Worm (Caenorhabditis elegans) whole organism, midembryonic: Measurements from ENCODE around the gene glb-19.
"Not testable (repeated sequence)": the region's sequence is repeated elsewhere in the genome, so short reads cannot be mapped to it uniquely, and the experiment has no call there.

Source experiments
- T22C8.4 ChIP-seq: fragments of 200-800 bp; sonication (Bioruptor generic); IDR thresholded peaks from 2 replicates; pipeline ENCODE4 v1.3.6; 2022; ENCODE audit warnings: missing genetic modification characterization, missing compliant biosample characterization
- cog-1 ChIP-seq: sonication (generic microtip); optimal IDR thresholded peaks from 2 replicates; lab custom pipeline; 2016; ENCODE audit warnings: missing genetic modification characterization, missing compliant biosample characterization
- flt-1 ChIP-seq: fragments of 200-800 bp; sonication (Bioruptor generic); IDR thresholded peaks from 2 replicates; pipeline ENCODE4 v1.3.6; 2022; ENCODE audit warnings: missing genetic modification characterization, missing compliant biosample characterization
- klf-2 ChIP-seq: fragments of 200-800 bp; sonication (Bioruptor generic); conservative IDR thresholded peaks from 2 replicates; pipeline ENCODE4 v1.3.6; 2022; ENCODE audit warnings: missing genetic modification reagents, missing genetic modification characterization, missing compliant biosample characterization
- med-1 ChIP-seq: sonication (generic microtip); optimal IDR thresholded peaks from 2 replicates; lab custom pipeline; 2017; ENCODE audit warnings: missing genetic modification characterization, mild to moderate bottlenecking, missing compliant biosample characterization, antibody characterized with exemption, missing genetic modification reagents; ENCODE audit not compliant: insufficient read depth
- ref-1 ChIP-seq: fragments of 200-800 bp; sonication (Bioruptor generic); conservative IDR thresholded peaks from 2 replicates; pipeline ENCODE4 v1.3.6; 2022; ENCODE audit warnings: missing genetic modification reagents, missing genetic modification characterization, missing compliant biosample characterization
- tab-1 ChIP-seq: fragments of 200-800 bp; sonication (Bioruptor generic); IDR thresholded peaks from 2 replicates; pipeline ENCODE4 v1.3.6; 2022; ENCODE audit warnings: missing genetic modification characterization, missing compliant biosample characterization
- ztf-23 ChIP-seq: fragments of 200-800 bp; sonication (Bioruptor generic); IDR thresholded peaks from 2 replicates; pipeline ENCODE4 v1.3.6; 2022; ENCODE audit warnings: missing genetic modification reagents, missing genetic modification characterization, missing compliant biosample characterization
- ztf-29 ChIP-seq: fragments of 200-800 bp; sonication (Bioruptor generic); IDR thresholded peaks from 2 replicates; pipeline ENCODE4 v1.3.6; 2022; ENCODE audit warnings: missing genetic modification reagents, missing genetic modification characterization, missing compliant biosample characterization

glb-19 gene

DNA sequence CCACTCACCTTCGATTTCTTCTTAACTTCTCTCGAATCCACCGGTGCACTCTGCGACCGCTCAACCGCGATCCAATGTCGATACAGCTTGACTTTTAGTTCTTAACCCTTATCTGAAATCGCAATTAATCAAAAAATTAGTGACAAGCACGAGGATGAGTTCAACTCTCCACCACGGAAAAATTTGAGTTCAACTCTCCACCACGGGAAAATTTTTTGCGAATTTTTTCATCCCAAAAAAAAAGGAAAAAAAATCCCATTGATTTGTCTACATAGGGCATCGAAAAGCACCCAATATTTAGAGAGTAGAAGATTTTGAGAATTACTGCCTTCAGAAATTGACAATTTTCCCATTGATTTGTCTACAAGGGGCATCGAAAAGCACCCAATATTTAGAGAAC, at the start of gene glb-19:
TSS of gene glb-19 (minus strand) at position 101 of the 400 bp plus-strand sequence.
- TF ChIP-seq tab-1 (GFP tag; lab: Robert Waterston, UW); ref-1; T22C8.4: not testable (repeated sequence)

DNA sequence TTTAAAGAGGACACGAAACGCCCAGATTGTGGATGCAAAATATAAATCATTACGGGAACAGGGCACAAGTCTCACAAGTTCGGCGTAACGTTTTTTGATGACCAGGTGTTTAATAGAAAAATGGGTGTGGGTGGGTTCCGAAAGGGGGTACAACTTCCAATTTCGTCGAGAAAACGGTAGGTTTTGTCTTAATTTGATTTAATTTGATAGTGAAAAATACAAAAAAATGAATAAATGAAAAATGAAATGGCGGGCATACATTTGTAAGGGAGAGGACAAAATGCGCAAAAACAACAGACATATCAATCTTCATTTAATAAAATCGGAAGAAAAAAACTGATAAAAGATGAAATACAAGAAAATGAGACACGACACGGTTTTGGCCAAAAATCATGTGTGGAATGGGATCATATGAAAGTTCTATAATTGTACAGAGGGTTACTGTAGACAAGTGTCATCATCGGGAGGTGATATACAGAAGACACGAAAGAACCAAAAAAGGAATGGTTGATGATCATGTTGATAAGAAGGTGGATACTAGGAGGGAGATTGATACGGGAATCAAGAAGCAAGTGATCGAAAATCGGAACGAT, 48.0 kb upstream of the glb-19 start:
- TF ChIP-seq ztf-29 (GFP tag; lab: Robert Waterston, UW) (no peak), tab-1 (GFP tag; lab: Robert Waterston, UW) (no peak), med-1 (GFP tag; lab: Kevin White, UChicago) (no peak), ztf-23 (GFP tag; lab: Robert Waterston, UW) (no peak), klf-2 (no peak), cog-1 (tag; lab: Kevin White, UChicago) (no peak), flt-1 (GFP tag; lab: Robert Waterston, UW) (no peak), T22C8.4 (no peak)

DNA sequence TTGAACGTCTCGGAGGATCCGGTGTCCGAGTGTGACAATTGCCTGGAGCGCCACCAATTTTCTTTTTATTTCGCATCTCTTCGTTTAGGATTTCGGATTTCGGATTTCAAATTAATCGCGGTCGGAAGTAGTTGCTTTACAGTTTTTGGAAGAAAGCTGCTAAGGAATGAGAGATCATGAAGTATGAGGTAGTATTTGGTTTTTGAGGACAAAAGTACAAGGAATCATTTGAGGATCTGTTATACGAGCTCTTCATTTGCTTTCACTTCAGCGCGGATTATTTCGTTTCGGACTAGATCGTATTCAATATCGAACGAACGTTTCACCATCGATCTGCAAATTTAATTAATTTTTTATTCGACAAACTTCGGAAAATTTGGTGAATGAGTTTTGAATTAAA, 45.7 kb upstream of the glb-19 start, which contains the start of gene R102.11:
TSS of gene R102.11 (minus strand) at position 101 of the 400 bp plus-strand sequence.
- TF ChIP-seq ref-1 (no peak), klf-2 (no peak), cog-1 (tag; lab: Kevin White, UChicago) (no peak), tab-1 (GFP tag; lab: Robert Waterston, UW) (no peak), ztf-23 (GFP tag; lab: Robert Waterston, UW) (no peak), med-1 (GFP tag; lab: Kevin White, UChicago) (no peak), ztf-29 (GFP tag; lab: Robert Waterston, UW) (no peak), flt-1 (GFP tag; lab: Robert Waterston, UW) (no peak), T22C8.4 (no peak)

DNA sequence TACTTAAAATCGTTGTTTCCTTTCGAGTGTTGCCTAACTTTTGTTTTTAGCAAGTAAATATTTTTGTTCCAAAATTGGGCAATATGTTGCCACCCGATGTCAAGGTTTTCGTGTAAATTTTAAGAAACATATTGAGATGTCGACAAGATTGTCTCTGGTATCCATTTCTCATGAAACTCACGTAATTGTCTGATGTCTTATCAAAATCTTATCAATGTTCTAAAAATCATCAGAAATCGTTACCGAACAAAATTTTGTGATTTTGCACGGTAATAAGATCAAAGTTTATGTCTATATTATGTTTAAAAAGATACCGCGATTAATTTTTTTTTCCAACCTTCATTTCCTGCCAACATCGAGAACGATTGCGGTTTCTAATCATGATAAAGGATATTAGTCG, 45.1 kb upstream of the glb-19 start:
- TF ChIP-seq ztf-29 (GFP tag; lab: Robert Waterston, UW) = no peak
- no peak for TF ChIP-seq T22C8.4
- TF ChIP-seq klf-2 = no peak
- no peak for TF ChIP-seq tab-1 (GFP tag; lab: Robert Waterston, UW)
- TF ChIP-seq ztf-23 (GFP tag; lab: Robert Waterston, UW) = no peak
- TF ChIP-seq cog-1 (tag; lab: Kevin White, UChicago) = no peak
- TF ChIP-seq med-1 (GFP tag; lab: Kevin White, UChicago) = no peak
- no peak for TF ChIP-seq ref-1
- TF ChIP-seq flt-1 (GFP tag; lab: Robert Waterston, UW) = no peak

DNA sequence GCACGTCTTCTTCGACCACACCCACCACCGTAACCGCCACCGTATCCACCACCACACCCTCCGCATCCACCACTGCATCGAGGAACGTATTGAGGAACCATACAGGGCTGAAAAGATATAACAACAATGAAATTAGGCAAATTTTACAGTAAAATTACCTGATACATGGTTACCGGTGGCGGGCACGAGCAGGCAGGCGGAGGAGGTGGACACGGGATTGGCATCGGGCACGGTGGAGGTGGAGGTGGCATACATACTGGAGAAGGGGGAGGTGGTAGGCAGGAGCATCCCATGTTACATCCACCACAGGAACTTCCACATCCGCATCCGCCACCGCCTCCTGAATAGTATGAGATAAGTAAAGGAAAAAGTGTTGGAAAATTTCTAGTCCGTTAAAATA, 44.5 kb upstream of the glb-19 start:
- TF ChIP-seq tab-1 (GFP tag; lab: Robert Waterston, UW) (0 out of 2 replicates have a peak, but pooled peaks have one; percentile 29), klf-2 (no peak)

DNA sequence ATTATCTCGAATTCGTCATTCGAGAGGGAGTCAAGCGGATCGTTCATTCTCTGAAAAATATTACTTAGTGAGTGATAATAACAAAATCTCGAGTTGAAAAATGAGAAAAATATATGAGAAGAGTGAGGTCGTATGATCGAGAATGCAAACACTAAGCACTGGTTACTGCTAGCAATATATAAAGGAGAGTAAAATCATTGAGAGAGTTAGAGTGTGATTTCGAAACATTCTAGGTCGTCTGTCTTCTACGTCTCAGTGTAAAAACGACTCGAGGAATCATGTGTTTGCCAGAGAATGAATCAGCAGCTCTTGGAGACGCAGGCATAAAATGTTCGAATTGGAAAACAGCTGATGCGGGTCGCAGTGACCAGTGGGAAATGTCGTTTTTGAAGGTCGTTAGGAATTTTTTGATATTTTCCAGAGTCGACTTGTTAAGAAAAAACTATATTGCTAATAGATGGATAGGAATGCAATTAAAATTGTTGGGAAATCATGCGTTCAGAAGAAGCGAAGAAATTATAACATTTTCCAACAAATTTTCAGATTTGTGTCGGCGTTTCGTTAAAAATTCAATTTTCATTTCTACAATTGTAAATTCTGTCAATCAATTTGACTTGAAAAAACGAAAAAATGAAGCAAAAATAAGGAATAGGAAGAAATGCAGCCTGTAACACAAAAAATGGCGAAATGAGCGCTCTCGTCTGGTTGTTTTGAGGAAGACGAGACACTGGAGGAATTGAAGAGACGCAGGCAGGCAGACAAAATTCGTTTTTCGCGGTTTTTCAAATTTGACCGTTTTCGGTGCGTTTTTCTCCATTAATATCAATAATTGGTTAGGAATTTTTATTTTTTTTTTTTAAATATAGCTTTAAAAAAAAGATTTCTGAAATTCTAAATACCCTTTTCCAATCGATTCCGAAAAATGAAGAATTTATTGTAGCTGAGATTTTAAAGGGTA, 43.4 kb upstream of the glb-19 start, which contains the start of gene allo-1:
TSS of gene allo-1 (minus strand) at position 51 of the 958 bp plus-strand sequence.
- no peak for TF ChIP-seq cog-1 (tag; lab: Kevin White, UChicago)
- no peak for TF ChIP-seq T22C8.4
- no peak for TF ChIP-seq ref-1
- TF ChIP-seq med-1 (GFP tag; lab: Kevin White, UChicago) = no peak
- no peak for TF ChIP-seq klf-2
- TF ChIP-seq ztf-23 (GFP tag; lab: Robert Waterston, UW) = no peak
- TF ChIP-seq ztf-29 (GFP tag; lab: Robert Waterston, UW) = no peak
- no peak for TF ChIP-seq flt-1 (GFP tag; lab: Robert Waterston, UW)
- no peak for TF ChIP-seq tab-1 (GFP tag; lab: Robert Waterston, UW)

DNA sequence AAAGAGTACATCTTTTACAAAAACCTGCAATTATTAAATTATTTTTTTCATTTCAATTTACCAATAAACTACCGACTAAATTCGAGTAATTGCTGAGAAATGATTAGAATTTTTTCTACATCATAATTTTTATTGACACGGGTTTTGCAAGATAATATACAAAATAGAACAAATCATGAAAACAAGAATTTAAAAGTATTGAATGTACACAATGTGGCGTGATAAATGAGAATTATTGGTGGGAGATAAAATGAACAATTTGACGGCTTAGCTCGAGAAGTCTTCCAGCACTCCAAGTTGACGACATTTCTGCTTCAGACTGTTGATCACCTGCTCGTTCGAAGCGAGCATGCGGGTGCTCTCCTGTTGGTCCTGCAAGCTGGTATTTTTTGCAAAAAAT, 41.3 kb upstream of the glb-19 start, which contains the start of gene R102.4:
TSS of gene R102.4 (minus strand) at position 101 of the 400 bp plus-strand sequence.
- TF ChIP-seq ztf-23 (GFP tag; lab: Robert Waterston, UW) = no peak
- no peak for TF ChIP-seq cog-1 (tag; lab: Kevin White, UChicago)
- no peak for TF ChIP-seq ztf-29 (GFP tag; lab: Robert Waterston, UW)
- TF ChIP-seq med-1 (GFP tag; lab: Kevin White, UChicago) = no peak
- TF ChIP-seq tab-1 (GFP tag; lab: Robert Waterston, UW) = no peak

DNA sequence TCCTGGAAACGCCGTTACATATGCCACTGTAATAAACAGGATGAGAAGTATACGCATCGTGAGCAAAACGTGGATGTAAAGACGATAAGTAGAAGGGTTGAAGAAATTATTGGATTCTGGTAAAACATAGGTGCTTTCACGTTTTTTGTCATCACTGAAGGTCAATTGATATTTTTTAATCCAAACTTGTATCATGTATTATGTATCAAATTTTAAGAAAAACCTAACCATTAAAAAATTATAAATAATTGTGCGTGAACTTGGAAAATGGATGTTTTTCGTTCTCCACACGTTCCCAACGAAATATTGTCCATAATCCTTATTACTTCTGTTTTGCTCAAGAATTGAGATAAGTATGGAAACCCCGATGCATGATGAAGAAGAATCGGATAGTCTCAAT, 36.2 kb upstream of the glb-19 start, which contains the start of gene R102.8:
TSS of gene R102.8 (minus strand) at position 101 of the 400 bp plus-strand sequence.
- TF ChIP-seq med-1 (GFP tag; lab: Kevin White, UChicago) = no peak
- TF ChIP-seq cog-1 (tag; lab: Kevin White, UChicago) = no peak
- TF ChIP-seq ztf-29 (GFP tag; lab: Robert Waterston, UW) = no peak
- TF ChIP-seq T22C8.4 = no peak

DNA sequence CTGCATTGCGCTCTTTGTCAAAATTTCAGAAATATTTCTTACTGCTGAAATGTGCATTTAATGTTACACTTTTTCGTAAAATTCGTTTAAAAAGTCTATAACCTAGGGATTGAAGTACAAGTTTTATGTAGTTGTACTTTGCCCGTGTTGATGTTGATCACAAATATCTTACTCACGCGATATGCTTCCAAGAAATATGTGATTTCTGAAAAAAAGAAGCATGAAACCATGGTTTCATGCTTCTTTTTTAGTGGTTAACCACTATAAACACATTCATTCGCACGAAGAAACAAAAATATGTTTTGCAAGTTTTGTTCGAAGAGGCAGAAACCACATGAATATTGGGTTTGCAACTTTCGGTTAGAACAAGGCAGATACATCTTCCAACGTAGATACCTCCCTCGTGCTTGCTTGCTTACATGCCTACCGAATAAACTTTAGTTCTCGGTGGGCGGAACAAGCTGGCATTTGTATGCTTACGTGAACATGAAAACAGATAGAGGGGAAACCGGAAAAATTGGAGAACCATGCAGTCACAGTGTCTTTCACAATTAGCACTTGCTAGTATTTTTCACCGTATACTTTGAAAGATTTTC, 35.1 kb upstream of the glb-19 start, which contains the start of gene R102.3:
TSS of gene R102.3 (plus strand) at position 546 of the 596 bp plus-strand sequence.
- TF ChIP-seq cog-1 (tag; lab: Kevin White, UChicago) (no peak), ztf-23 (GFP tag; lab: Robert Waterston, UW) (no peak), klf-2 (no peak), tab-1 (GFP tag; lab: Robert Waterston, UW) (no peak), ref-1 (no peak)
